Worm (Caenorhabditis elegans): ENCODE results near the gene klc-1.

DNA sequence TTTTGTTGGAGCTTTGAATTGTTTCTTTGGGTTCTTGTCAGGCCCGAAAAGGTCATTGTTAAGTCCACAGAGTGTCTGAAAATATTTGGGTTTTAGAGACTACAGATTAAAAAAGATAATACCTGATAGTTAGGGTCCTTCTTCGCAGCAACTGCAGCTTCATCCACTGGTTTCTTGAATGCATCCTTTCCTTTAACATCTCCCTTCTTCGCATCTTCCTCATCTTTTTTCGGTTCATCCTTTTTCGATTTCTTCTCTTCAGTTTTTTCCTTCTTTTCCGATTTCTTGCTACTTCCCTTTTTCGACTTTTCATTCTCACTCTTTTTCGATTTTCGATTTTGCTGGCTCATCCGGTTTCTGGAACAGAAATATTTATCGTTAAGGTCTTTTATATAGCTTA lies 20.0 kb downstream of the klc-1 start:
- no peak for TF ChIP-seq tbx-2 (tag; optimal IDR thresholded peaks at IDR 0.05)
- TF ChIP-seq nhr-12 (tag; optimal IDR thresholded peaks at IDR 0.05), result no peak
- no peak for TF ChIP-seq nhr-28 (tag; optimal IDR thresholded peaks at IDR 0.05)
- no peak for TF ChIP-seq nhr-76 (tag; optimal IDR thresholded peaks at IDR 0.05)
- no peak for TF ChIP-seq ama-1 (optimal IDR thresholded peaks at IDR 0.05)
- no peak for TF ChIP-seq unc-39 (tag; optimal IDR thresholded peaks at IDR 0.05)
- no peak for TF ChIP-seq ztf-11 (tag; optimal IDR thresholded peaks at IDR 0.05)
- TF ChIP-seq unc-62 (GFP tag; optimal IDR thresholded peaks at IDR 0.05), result no peak
- TF ChIP-seq ztf-4 (tag; optimal IDR thresholded peaks at IDR 0.05), result no peak
- no peak for TF ChIP-seq lin-15B (tag; optimal IDR thresholded peaks at IDR 0.05)
- no peak for TF ChIP-seq nhr-237 (tag; optimal IDR thresholded peaks at IDR 0.05)
- TF ChIP-seq daf-12 (tag; optimal IDR thresholded peaks at IDR 0.05), result no peak
- TF ChIP-seq pha-4 (tag; optimal IDR thresholded peaks at IDR 0.05), result no peak
- no peak for TF ChIP-seq R02D3.7 (tag; optimal IDR thresholded peaks at IDR 0.05)
